Worm (Caenorhabditis elegans) whole organism, L3 larva: Measurements from ENCODE around the gene srg-56.

ENCODE experiments used
- ama-1 ChIP-seq: fragments of 150-350 bp; optimal IDR thresholded peaks from 2 replicates; lab custom pipeline; 2018
- ceh-82 ChIP-seq: fragments of 150-350 bp; optimal IDR thresholded peaks from 2 replicates; lab custom pipeline; 2014; ENCODE audit warnings: missing biosample characterization, missing genetic modification characterization
- egl-5 ChIP-seq: fragments of 150-350 bp; optimal IDR thresholded peaks from 2 replicates; lab custom pipeline; 2017; ENCODE audit warnings: missing biosample characterization, missing genetic modification reagents, missing genetic modification characterization, inconsistent platforms
- sea-2 ChIP-seq: fragments of 150-350 bp; sonication (generic microtip); optimal IDR thresholded peaks from 4 replicates; lab custom pipeline; 2014; ENCODE audit warnings: missing biosample characterization, missing genetic modification reagents, missing genetic modification characterization

- TF ChIP-seq ama-1 (lab: Kevin White, UChicago), result no peak
- TF ChIP-seq ceh-82, result no peak
- no peak for TF ChIP-seq egl-5 (tag; lab: Kevin White, UChicago)
- TF ChIP-seq sea-2, result no peak
These were observed 31.7 kb upstream of the srg-56 start, which contains the start of gene dhs-15 for ce11 chrV:2769754-2770153.
